Worm (Caenorhabditis elegans) whole organism, L4/young adult: Measurements from ENCODE around the gene F25G6.9.

Experiments
- dao-5 ChIP-seq: sonication (generic microtip); optimal IDR thresholded peaks from 2 replicates; lab custom pipeline; 2016; ENCODE audit warnings: missing genotype, missing genetic modification characterization, moderate library complexity, missing compliant biosample characterization
- him-1 ChIP-seq: sonication (generic microtip); optimal IDR thresholded peaks from 2 replicates; lab custom pipeline; 2016; ENCODE audit warnings: missing genotype, missing genetic modification reagents, missing genetic modification characterization, missing compliant biosample characterization

ce11 chrV:8602638-8603037 lies 32.8 kb upstream of the F25G6.9 start, which contains the start of gene F41E6.15:
- TF ChIP-seq dao-5 (tag; lab: Kevin White, UChicago) (no peak), him-1 (tag; lab: Kevin White, UChicago) (no peak)
